Worm (Caenorhabditis elegans) whole organism, L4 larva: ENCODE measurements around the gene F49H12.4.

ENCODE experiments used
- Y105C5A.15 ChIP-seq: fragments of 200-800 bp; sonication (Bioruptor generic); IDR thresholded peaks from 2 replicates; pipeline ENCODE4 v1.3.6; 2022; ENCODE audit warnings: missing genetic modification characterization, missing compliant biosample characterization
- ZK546.5 ChIP-seq, 2 experiments: sonication (generic microtip); optimal IDR thresholded peaks; 2 replicates each; lab custom pipeline; 2017; ENCODE audit warnings: missing biosample characterization in 2 of 2, missing genetic modification characterization in 2 of 2
- ama-1 ChIP-seq: fragments of 150-350 bp; optimal IDR thresholded peaks from 2 replicates; lab custom pipeline; 2014; ENCODE audit warnings: inconsistent platforms, mixed read lengths
- daf-19 ChIP-seq: fragments of 200-800 bp; sonication (Bioruptor generic); conservative IDR thresholded peaks from 2 replicates; pipeline ENCODE4 v1.3.6; 2022; ENCODE audit warnings: missing genetic modification characterization, missing compliant biosample characterization
- dpl-1 ChIP-seq: fragments of 150-350 bp; optimal IDR thresholded peaks from 2 replicates; lab custom pipeline; 2014; ENCODE audit warnings: missing biosample characterization, missing genetic modification reagents, missing genetic modification characterization
- dve-1 ChIP-seq: sonication (generic microtip); optimal IDR thresholded peaks from 2 replicates; lab custom pipeline; 2017; ENCODE audit warnings: antibody characterized with exemption, mild to moderate bottlenecking, missing genetic modification characterization, missing compliant biosample characterization; ENCODE audit not compliant: insufficient read depth
- hif-1 ChIP-seq, 2 experiments: sonication (generic microtip); optimal IDR thresholded peaks; 2 replicates each; lab custom pipeline; 2016 to 2017; ENCODE audit warnings: missing compliant biosample characterization in 2 of 2, missing genetic modification characterization in 2 of 2, missing genetic modification reagents in 2 of 2, missing genotype in 2 of 2, mild to moderate bottlenecking in 1 of 2
- lin-13 ChIP-seq: fragments of 150-350 bp; optimal IDR thresholded peaks from 2 replicates; lab custom pipeline; 2014; ENCODE audit warnings: missing biosample characterization, missing genetic modification reagents, missing genetic modification characterization
- nhr-76 ChIP-seq: fragments of 150-350 bp; optimal IDR thresholded peaks from 2 replicates; lab custom pipeline; 2014; ENCODE audit warnings: missing biosample characterization, missing genetic modification characterization
- nhr-77 ChIP-seq: fragments of 150-350 bp; optimal IDR thresholded peaks from 2 replicates; lab custom pipeline; 2014; ENCODE audit warnings: missing biosample characterization, missing genetic modification characterization
- pqm-1 ChIP-seq: sonication (generic microtip); optimal IDR thresholded peaks from 2 replicates; lab custom pipeline; 2017; ENCODE audit warnings: missing biosample characterization, missing genetic modification characterization
- zip-11 ChIP-seq: fragments of 200-800 bp; sonication (Bioruptor generic); IDR thresholded peaks from 2 replicates; pipeline ENCODE4 v1.3.6; 2022; ENCODE audit warnings: missing genetic modification characterization, missing compliant biosample characterization

ce11 chrX:2108682-2109081 is 29.0 kb downstream of the F49H12.4 start, which contains the start of gene F53B1.2:
- no peak for TF ChIP-seq hif-1 (tag; optimal IDR thresholded peaks at IDR 0.05; lab: Kevin White, UChicago)
- no peak for TF ChIP-seq zip-11 (GFP tag; lab: Robert Waterston, UW)
- TF ChIP-seq ZK546.5 (tag; optimal IDR thresholded peaks at IDR 0.05; lab: Kevin White, UChicago), result no peak
- no peak for TF ChIP-seq ama-1 (lab: Kevin White, UChicago)
- TF ChIP-seq nhr-76 (tag; lab: Kevin White, UChicago), result no peak
- no peak for TF ChIP-seq lin-13 (GFP tag; lab: Kevin White, UChicago)
- no peak for TF ChIP-seq dve-1 (tag; lab: Kevin White, UChicago)
- no peak for TF ChIP-seq pqm-1 (tag; lab: Kevin White, UChicago)
- no peak for TF ChIP-seq daf-19 (GFP tag; lab: Robert Waterston, UW)
- no peak for TF ChIP-seq Y105C5A.15 (GFP tag; lab: Robert Waterston, UW)
- no peak for TF ChIP-seq nhr-77 (tag; lab: Kevin White, UChicago)
- no peak for TF ChIP-seq dpl-1 (GFP tag; lab: Kevin White, UChicago)
